Worm (Caenorhabditis elegans) whole organism, L1 larva: ENCODE data around the gene npr-39.

ENCODE experiments used
- alr-1 ChIP-seq: fragments of 200-800 bp; sonication (Bioruptor generic); optimal IDR thresholded peaks from 2 replicates; lab custom pipeline; 2018; ENCODE audit warnings: borderline replicate concordance, mild to moderate bottlenecking, missing genetic modification characterization, missing compliant biosample characterization
- ets-5 ChIP-seq: fragments of 200-800 bp; sonication (Bioruptor generic); IDR thresholded peaks from 2 replicates; pipeline ENCODE4 v1.3.6; 2022; ENCODE audit warnings: missing genetic modification characterization, missing compliant biosample characterization
- irx-1 ChIP-seq: sonication (generic microtip); optimal IDR thresholded peaks from 2 replicates; lab custom pipeline; 2016; ENCODE audit warnings: missing genetic modification characterization, missing compliant biosample characterization
- lsy-2 ChIP-seq, 2 experiments: fragments of 150-350 bp; optimal IDR thresholded peaks; 2 replicates each; lab custom pipeline; 2014; ENCODE audit warnings: missing biosample characterization in 2 of 2, missing genetic modification characterization in 2 of 2
- nhr-237 ChIP-seq: fragments of 150-350 bp; optimal IDR thresholded peaks from 2 replicates; lab custom pipeline; 2014; ENCODE audit warnings: missing biosample characterization, missing genetic modification characterization
- pax-3 ChIP-seq: fragments of 200-800 bp; sonication (Bioruptor generic); optimal IDR thresholded peaks from 2 replicates; lab custom pipeline; 2018; ENCODE audit warnings: mild to moderate bottlenecking, missing genetic modification characterization, moderate library complexity, missing compliant biosample characterization
- snpc-4 ChIP-seq: fragments of 150-350 bp; optimal IDR thresholded peaks from 2 replicates; lab custom pipeline; 2014; ENCODE audit warnings: missing biosample characterization, missing genetic modification characterization
- unc-62 ChIP-seq: fragments of 150-350 bp; optimal IDR thresholded peaks from 2 replicates; lab custom pipeline; 2014; ENCODE audit warnings: missing biosample characterization, missing genetic modification reagents, missing genetic modification characterization

DNA sequence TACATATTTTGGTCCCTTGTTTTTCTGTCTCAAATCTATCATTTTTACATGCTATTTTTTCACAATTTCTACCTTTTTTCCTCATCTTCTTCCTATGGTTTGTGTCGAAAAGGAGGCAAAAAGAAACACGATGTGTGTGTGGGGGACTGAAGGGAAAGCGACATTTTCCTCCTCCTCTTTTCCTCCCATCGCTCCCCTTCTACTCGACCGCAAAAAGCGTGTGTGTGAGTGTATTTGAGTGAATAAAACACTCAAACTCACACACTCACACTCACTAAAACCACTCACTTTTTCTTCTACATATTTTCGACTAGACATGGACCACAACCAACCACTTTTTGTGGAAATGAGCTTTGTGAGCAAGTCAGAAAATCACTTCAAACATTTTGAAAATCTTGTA lies 25.4 kb upstream of the npr-39 start:
- no peak for TF ChIP-seq pax-3 (tag; lab: Kevin White, UChicago)
- no peak for TF ChIP-seq unc-62 (GFP tag; lab: Kevin White, UChicago)
- no peak for TF ChIP-seq alr-1
- TF ChIP-seq lsy-2 (tag; optimal IDR thresholded peaks at IDR 0.05; lab: Kevin White, UChicago) = peak; percentile 33 to 54
- no peak for TF ChIP-seq nhr-237
- no peak for TF ChIP-seq irx-1 (tag; lab: Kevin White, UChicago)
- no peak for TF ChIP-seq snpc-4 (tag; lab: Kevin White, UChicago)
- no peak for TF ChIP-seq ets-5
